Worm (Caenorhabditis elegans) whole organism, L1 larva: ENCODE measurements around the gene C03H12.1.

Experiments used
- C34B4.2 ChIP-seq: sonication (generic microtip); optimal IDR thresholded peaks from 2 replicates; lab custom pipeline; 2017; ENCODE audit warnings: mild to moderate bottlenecking, missing genetic modification characterization, missing compliant biosample characterization
- aha-1 ChIP-seq: fragments of 150-350 bp; optimal IDR thresholded peaks from 2 replicates; lab custom pipeline; 2014; ENCODE audit warnings: missing biosample characterization, missing genetic modification characterization
- ceh-82 ChIP-seq, 3 experiments: fragments of 150-350 bp in 1 of 3; sonication (generic microtip) in 2 of 3; optimal IDR thresholded peaks; 2 replicates each; lab custom pipeline; 2014 to 2017; ENCODE audit warnings: missing biosample characterization in 3 of 3, missing genetic modification characterization in 3 of 3
- fos-1 ChIP-seq: fragments of 150-350 bp; optimal IDR thresholded peaks from 2 replicates; lab custom pipeline; 2014; ENCODE audit warnings: missing biosample characterization, missing genetic modification characterization
- lin-13 ChIP-seq: fragments of 150-350 bp; optimal IDR thresholded peaks from 2 replicates; lab custom pipeline; 2014; ENCODE audit warnings: missing biosample characterization, missing genetic modification reagents, missing genetic modification characterization
- lin-35 ChIP-seq, 2 experiments: fragments of 150-350 bp; optimal IDR thresholded peaks; 2 replicates each; lab custom pipeline; 2014; ENCODE audit warnings: missing biosample characterization in 2 of 2, missing genetic modification characterization in 2 of 2, missing genetic modification reagents in 2 of 2
- lsy-2 ChIP-seq, 2 experiments: fragments of 150-350 bp; optimal IDR thresholded peaks; 2 replicates each; lab custom pipeline; 2014; ENCODE audit warnings: missing biosample characterization in 2 of 2, missing genetic modification characterization in 2 of 2
- nhr-11 ChIP-seq: fragments of 150-350 bp; optimal IDR thresholded peaks from 2 replicates; lab custom pipeline; 2014; ENCODE audit warnings: missing biosample characterization, missing genetic modification characterization
- nhr-12 ChIP-seq: sonication (generic microtip); optimal IDR thresholded peaks from 2 replicates; lab custom pipeline; 2017; ENCODE audit warnings: missing biosample characterization, missing genetic modification characterization
- nhr-20 ChIP-seq: sonication (generic microtip); optimal IDR thresholded peaks from 2 replicates; lab custom pipeline; 2016; ENCODE audit warnings: mild to moderate bottlenecking, missing genetic modification characterization, missing compliant biosample characterization
- zag-1 ChIP-seq: fragments of 150-350 bp; optimal IDR thresholded peaks from 2 replicates; lab custom pipeline; 2014; ENCODE audit warnings: missing biosample characterization, missing genetic modification characterization

ce11 chrX:15709594-15709993 is 20.3 kb downstream of the C03H12.1 start:
- no peak for TF ChIP-seq zag-1 (tag; lab: Kevin White, UChicago)
- no peak for TF ChIP-seq aha-1
- TF ChIP-seq lin-35 (GFP tag; optimal IDR thresholded peaks at IDR 0.05; lab: Kevin White, UChicago): peak in 1 of 2 experiments; percentile 57
- TF ChIP-seq lsy-2 (tag; optimal IDR thresholded peaks at IDR 0.05; lab: Kevin White, UChicago): peak in 1 of 2 experiments; percentile 16
- no peak for TF ChIP-seq ceh-82 (tag; optimal IDR thresholded peaks at IDR 0.05; lab: Kevin White, UChicago)
- no peak for TF ChIP-seq nhr-12 (tag; lab: Kevin White, UChicago)
- TF ChIP-seq nhr-20 (tag; lab: Kevin White, UChicago): peak; percentile 87
- no peak for TF ChIP-seq lin-13
- no peak for TF ChIP-seq fos-1 (tag; lab: Kevin White, UChicago)
- TF ChIP-seq C34B4.2 (tag; lab: Kevin White, UChicago): no peak
- no peak for TF ChIP-seq nhr-11 (tag; lab: Kevin White, UChicago)
